Worm (Caenorhabditis elegans) whole organism, L4 larva: ENCODE results near the gene F13E9.11.

ENCODE experiments used
- ama-1 ChIP-seq: fragments of 150-350 bp; optimal IDR thresholded peaks from 2 replicates; lab custom pipeline; 2014; ENCODE audit warnings: inconsistent platforms, mixed read lengths
- fos-1 ChIP-seq: fragments of 150-350 bp; optimal IDR thresholded peaks from 2 replicates; lab custom pipeline; 2014; ENCODE audit warnings: missing biosample characterization, missing genetic modification characterization
- lin-13 ChIP-seq: fragments of 150-350 bp; optimal IDR thresholded peaks from 2 replicates; lab custom pipeline; 2014; ENCODE audit warnings: missing biosample characterization, missing genetic modification reagents, missing genetic modification characterization
- nhr-237 ChIP-seq: sonication (generic microtip); optimal IDR thresholded peaks from 2 replicates; lab custom pipeline; 2017; ENCODE audit warnings: missing biosample characterization, missing genetic modification characterization
- nhr-25 ChIP-seq: sonication (generic microtip); optimal IDR thresholded peaks from 2 replicates; lab custom pipeline; 2017; ENCODE audit warnings: missing genetic modification characterization, mild to moderate bottlenecking, missing compliant biosample characterization, antibody characterized with exemption, moderate library complexity, borderline replicate concordance; ENCODE audit not compliant: insufficient read depth
- nhr-77 ChIP-seq: fragments of 150-350 bp; optimal IDR thresholded peaks from 2 replicates; lab custom pipeline; 2014; ENCODE audit warnings: missing biosample characterization, missing genetic modification characterization

- TF ChIP-seq nhr-77, result no peak
- TF ChIP-seq fos-1, result no peak
- TF ChIP-seq ama-1 (lab: Kevin White, UChicago), result no peak
- no peak for TF ChIP-seq lin-13
- no peak for TF ChIP-seq nhr-25 (tag; lab: Kevin White, UChicago)
- no peak for TF ChIP-seq nhr-237 (tag; lab: Kevin White, UChicago)
Measured at ce11 chrIV:10889820-10890462, 21.0 kb upstream of the F13E9.11 start, which contains the start of gene F13E9.15.
